Fruit fly (Drosophila melanogaster): ENCODE results near the gene otu.

Gene otu

DNA sequence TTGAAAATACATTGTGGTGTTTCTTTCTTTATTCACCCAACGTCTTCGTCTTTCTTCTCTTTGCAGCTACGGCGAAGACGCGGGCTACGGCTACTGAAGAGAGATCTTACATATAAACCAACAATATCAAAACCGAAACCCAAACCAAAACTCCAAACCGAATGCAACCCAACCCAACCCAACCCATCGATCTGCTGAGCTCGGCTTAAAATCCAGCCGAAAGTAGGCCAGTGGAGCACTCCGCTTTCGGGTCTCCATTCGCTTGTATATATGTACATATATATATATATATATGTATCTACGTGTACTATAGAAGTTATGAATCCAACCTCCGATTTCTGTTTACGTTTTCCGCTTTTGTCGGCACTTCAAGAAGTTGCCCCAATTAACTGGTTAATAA lies 13.7 kb downstream of the otu start:
- TF ChIP-seq mirr (GFP tag; optimal IDR thresholded peaks at IDR 0.05) (no peak), CG5180 (GFP tag; optimal IDR thresholded peaks at IDR 0.05) (peak; percentile 29)

- TF ChIP-seq D19B (GFP tag; optimal IDR thresholded peaks at IDR 0.05) (no peak), al (GFP tag; IDR thresholded peaks at IDR 0.05) (no peak), trh (GFP tag; optimal IDR thresholded peaks at IDR 0.05) (no peak), CG2120 (GFP tag; optimal IDR thresholded peaks at IDR 0.05) (no peak), Nf-YC (tag; optimal IDR thresholded peaks at IDR 0.05) (no peak), CG10209 (GFP tag; optimal IDR thresholded peaks at IDR 0.05) (no peak), CG7987 (GFP tag; optimal IDR thresholded peaks at IDR 0.05) (no peak), CG10543 (GFP tag; optimal IDR thresholded peaks at IDR 0.05) (no peak), pho (GFP tag; optimal IDR thresholded peaks at IDR 0.05) (no peak), zen (tag; optimal IDR thresholded peaks at IDR 0.05) (no peak), CG15073 (GFP tag; optimal IDR thresholded peaks at IDR 0.05) (no peak), vnd (GFP tag; IDR thresholded peaks at IDR 0.05; ENCODE audit: partially characterized antibody) (no peak), seq (GFP tag; IDR thresholded peaks at IDR 0.05) (no peak), pzg (GFP tag; optimal IDR thresholded peaks at IDR 0.05) (no peak), gcm2 (GFP tag; optimal IDR thresholded peaks at IDR 0.05) (no peak), fd102C (GFP tag; optimal IDR thresholded peaks at IDR 0.05) (no peak)
Observed at dm6 chrX:8473339-8473887, 15.9 kb downstream of the otu start, which contains the start of gene Cp7Fb. Gene Cp7Fb, plus strand, starts transcription at chrX:8473837.

DNA sequence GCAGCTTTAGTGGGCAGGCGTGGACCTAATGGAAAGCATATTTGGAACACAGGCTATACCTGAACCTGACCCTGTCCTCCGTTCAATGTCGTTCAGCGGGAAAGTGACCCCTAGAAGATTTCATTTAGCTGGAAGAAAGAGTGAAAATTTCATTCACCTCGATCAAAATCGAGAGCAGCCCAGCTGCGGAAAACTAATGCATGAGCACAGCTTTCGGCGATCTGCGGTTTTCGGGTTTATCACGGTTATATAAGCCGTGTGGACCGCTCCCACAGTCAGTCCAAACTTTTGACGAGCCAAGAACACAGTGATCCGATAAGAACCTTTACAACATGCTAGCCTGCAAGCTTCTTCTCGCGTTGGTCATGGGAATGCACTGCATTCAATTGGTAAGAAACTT lies 18.7 kb downstream of the otu start, which contains the start of gene Cp7Fa:
Gene Cp7Fa, plus strand, starts transcription at position 301 of the 400 bp plus-strand sequence.
- no peak for TF ChIP-seq CG31365 (tag; optimal IDR thresholded peaks at IDR 0.05)
- TF ChIP-seq H15 (GFP tag; IDR thresholded peaks at IDR 0.05) = no peak
- no peak for TF ChIP-seq Sin3A (optimal IDR thresholded peaks at IDR 0.05)
- TF ChIP-seq unpg (GFP tag; optimal IDR thresholded peaks at IDR 0.05) = no peak
- TF ChIP-seq eve (GFP tag; optimal IDR thresholded peaks at IDR 0.05) = no peak
- TF ChIP-seq tup (GFP tag; optimal IDR thresholded peaks at IDR 0.05) = no peak
- no peak for TF ChIP-seq bsh (GFP tag; optimal IDR thresholded peaks at IDR 0.05)
- no peak for TF ChIP-seq nerfin-1 (tag; optimal IDR thresholded peaks at IDR 0.05)
- no peak for TF ChIP-seq h (optimal IDR thresholded peaks at IDR 0.05)

DNA sequence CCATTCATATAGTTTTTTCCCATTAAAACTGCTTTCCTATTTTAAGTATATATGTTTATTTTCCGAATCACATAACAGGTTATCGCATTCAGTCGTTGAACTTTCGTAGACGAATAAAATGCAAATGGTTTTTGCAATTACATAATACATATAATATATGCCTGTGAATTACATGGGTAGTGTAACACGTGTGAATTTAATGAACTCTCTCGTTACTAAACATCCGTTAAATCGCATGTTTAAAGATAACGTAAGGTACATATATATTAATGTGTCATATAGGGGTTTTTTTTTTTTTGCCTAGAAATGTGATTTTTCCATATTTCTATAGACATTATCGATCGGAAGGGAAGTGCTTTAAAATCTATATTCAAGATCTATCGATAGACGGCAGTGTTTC lies 19.7 kb downstream of the otu start:
- TF ChIP-seq CG18599 (GFP tag; optimal IDR thresholded peaks at IDR 0.05) (no peak), HHEX (GFP tag; optimal IDR thresholded peaks at IDR 0.05) (no peak), Pdp1 (GFP tag; optimal IDR thresholded peaks at IDR 0.05) (peak in 1 of 2 experiments; percentile 68)

DNA sequence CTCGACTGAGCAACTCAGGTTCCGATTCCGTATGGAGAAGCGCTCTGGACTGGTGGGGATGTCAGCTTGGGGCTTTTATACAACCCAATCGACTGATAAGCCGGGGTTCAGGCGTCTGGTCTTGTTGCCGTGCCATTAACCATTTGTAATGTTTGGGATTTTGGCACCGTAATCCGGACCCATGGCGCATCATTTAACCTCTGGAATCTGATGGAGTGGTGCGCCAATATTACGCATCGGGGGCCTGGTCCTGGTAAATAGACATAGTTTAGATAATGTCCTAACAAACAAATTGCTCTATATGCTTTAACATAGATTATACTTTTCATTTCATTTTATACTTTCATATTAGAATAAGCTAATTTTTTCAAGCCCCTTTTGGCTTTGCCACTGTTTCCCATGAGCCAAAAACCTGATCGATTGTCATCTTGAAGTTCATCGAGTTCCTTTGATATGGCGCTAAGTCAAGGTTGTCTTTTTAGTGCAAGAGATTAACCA lies 20.3 kb downstream of the otu start, which contains the start of gene CG12116:
Gene CG12116, minus strand, starts transcription at position 51 of the 498 bp plus-strand sequence.
- TF ChIP-seq so (GFP tag; IDR thresholded peaks at IDR 0.05) (no peak), Ets97D (GFP tag; optimal IDR thresholded peaks at IDR 0.05) (no peak), sug (tag; optimal IDR thresholded peaks at IDR 0.05) (peak; percentile 25), CG15601 (tag; optimal IDR thresholded peaks at IDR 0.05) (no peak), Ptx1 (GFP tag; IDR thresholded peaks at IDR 0.05) (no peak), CG15514 (GFP tag; optimal IDR thresholded peaks at IDR 0.05) (no peak), zfh1 (GFP tag; IDR thresholded peaks at IDR 0.05) (no peak), tx (GFP tag; optimal IDR thresholded peaks at IDR 0.05) (no peak), Pdp1 (GFP tag; optimal IDR thresholded peaks at IDR 0.05) (peak in 1 of 2 experiments; percentile 24), ATbp (GFP tag; optimal IDR thresholded peaks at IDR 0.05) (no peak), CrebB (tag; optimal IDR thresholded peaks at IDR 0.05) (no peak)
